Fruit fly (Drosophila melanogaster): Measurements from ENCODE around the gene GstD2.

DNA sequence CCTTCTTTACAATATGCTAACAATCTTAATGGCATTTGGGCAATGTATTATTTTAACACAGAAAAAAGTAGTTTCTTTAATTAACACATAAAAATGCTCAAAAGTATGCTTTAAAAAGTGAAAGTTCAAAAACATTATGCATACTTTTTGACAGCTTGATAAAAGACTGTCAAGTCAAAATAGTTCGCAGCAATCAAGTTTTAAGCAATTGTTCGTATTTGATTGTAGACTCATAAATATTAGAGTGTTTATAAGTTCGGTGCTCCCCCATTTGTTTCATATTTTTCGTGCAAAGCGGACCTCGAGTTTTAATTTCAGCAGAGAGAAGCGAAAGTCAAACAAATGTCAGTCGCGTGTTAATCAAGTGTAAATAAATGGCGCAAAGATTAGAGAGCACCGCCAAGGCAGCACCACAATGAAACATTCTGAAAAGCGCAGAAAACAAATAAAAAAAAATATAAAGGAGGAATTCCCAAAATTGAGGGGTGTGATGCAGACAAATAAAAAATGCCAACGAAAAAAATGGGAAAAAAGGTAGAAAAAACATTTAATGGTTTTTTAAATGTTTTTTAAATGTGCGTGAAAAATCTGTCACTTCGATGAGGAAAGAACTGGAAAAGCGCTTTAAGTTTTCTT lies 26.7 kb upstream of the GstD2 start:
- TF ChIP-seq Mnt (GFP tag; optimal IDR thresholded peaks at IDR 0.05) (no peak), toe (GFP tag; optimal IDR thresholded peaks at IDR 0.05) (no peak), CG7101 (tag; optimal IDR thresholded peaks at IDR 0.05) (no peak), CG33017 (tag; optimal IDR thresholded peaks at IDR 0.05) (no peak), Crg-1 (GFP tag; optimal IDR thresholded peaks at IDR 0.05) (no peak), cic (GFP tag; optimal IDR thresholded peaks at IDR 0.05) (no peak), CG14711 (tag; optimal IDR thresholded peaks at IDR 0.05) (no peak), CG5204 (GFP tag; optimal IDR thresholded peaks at IDR 0.05) (no peak), CG11617 (GFP tag; optimal IDR thresholded peaks at IDR 0.05) (no peak), cnc (optimal IDR thresholded peaks at IDR 0.05) (no peak)
